Fruit fly (Drosophila melanogaster) whole organism, pupa: ENCODE data around the gene CG17375.

Source experiments
- CG10348 ChIP-seq: fragments of 200-800 bp; sonication (Bioruptor generic); IDR thresholded peaks from 2 replicates; pipeline ENCODE4 v1.3.6; 2022; ENCODE audit warnings: missing biosample characterization, missing genetic modification characterization
- CG17806 ChIP-seq: fragments of 200-800 bp; sonication (Bioruptor generic); optimal IDR thresholded peaks from 2 replicates; lab custom pipeline; 2018; ENCODE audit warnings: missing biosample characterization, mild to moderate bottlenecking, missing genetic modification characterization, moderate library complexity
- CG9948 ChIP-seq: fragments of 200-800 bp; sonication (Bioruptor generic); optimal IDR thresholded peaks from 2 replicates; lab custom pipeline; 2018; ENCODE audit warnings: missing biosample characterization, mild to moderate bottlenecking, missing genetic modification characterization, moderate library complexity
- EcR ChIP-seq: fragments of 200-800 bp; sonication (Bioruptor generic); optimal IDR thresholded peaks from 3 replicates; lab custom pipeline; 2019; ENCODE audit warnings: missing biosample characterization, missing genetic modification characterization, mild to moderate bottlenecking, moderate library complexity, missing genetic modification reagents
- Pif1A ChIP-seq: fragments of 200-800 bp; sonication (Bioruptor generic); optimal IDR thresholded peaks from 3 replicates; lab custom pipeline; 2016; ENCODE audit warnings: missing biosample characterization, missing genetic modification characterization
- Snoo ChIP-seq: fragments of 200-800 bp; sonication (Bioruptor generic); optimal IDR thresholded peaks from 3 replicates; lab custom pipeline; 2017; ENCODE audit warnings: missing biosample characterization, mild to moderate bottlenecking, missing genetic modification characterization, inconsistent platforms
- fd96Ca ChIP-seq: fragments of 200-800 bp; sonication (Bioruptor generic); IDR thresholded peaks from 3 replicates; pipeline ENCODE4 v1.3.6; 2022; ENCODE audit warnings: missing biosample characterization, missing genetic modification characterization
- rn ChIP-seq: fragments of 200-800 bp; sonication (Bioruptor generic); IDR thresholded peaks from 2 replicates; pipeline ENCODE4 v1.3.6; 2022; ENCODE audit warnings: missing biosample characterization, missing genetic modification characterization

DNA sequence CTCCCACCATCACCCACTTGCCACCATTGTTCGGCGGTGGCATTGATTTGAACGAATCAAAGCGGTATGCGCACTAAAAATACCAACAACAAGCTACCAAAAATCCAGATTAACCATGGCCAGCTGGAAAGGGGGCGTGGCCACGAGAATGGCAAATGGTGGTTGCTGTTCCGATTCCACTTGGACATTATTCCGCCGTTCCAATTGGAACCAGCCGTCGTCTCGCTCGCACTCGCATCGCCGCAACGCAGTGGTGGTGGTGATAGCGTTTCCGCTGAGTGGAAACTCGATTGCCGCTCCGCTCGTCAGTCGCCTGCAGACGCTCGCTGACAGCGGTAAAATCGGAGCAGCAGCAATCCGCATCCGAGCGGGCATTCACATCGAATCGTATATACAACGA lies 16.0 kb upstream of the CG17375 start, which contains the start of gene sens-2:
- TF ChIP-seq fd96Ca (GFP tag; lab: Robert Waterston, UW) (no peak), rn (GFP tag; lab: Robert Waterston, UW) (no peak), Pif1A (GFP tag; lab: Kevin White, UChicago) (no peak), CG10348 (no peak), CG17806 (tag; lab: Kevin White, UChicago) (no peak), CG9948 (no peak), EcR (GFP tag; lab: Kevin White, UChicago) (no peak), Snoo (tag; lab: Kevin White, UChicago) (no peak)
